Fruit fly (Drosophila melanogaster) whole organism, embryonic: Measurements from ENCODE around the gene Svil.

Source experiments
- C15 ChIP-seq: fragments of 200-800 bp; sonication (Bioruptor generic); IDR thresholded peaks from 3 replicates; pipeline ENCODE4 v1.3.6; 2022; ENCODE audit warnings: missing biosample characterization, missing genetic modification characterization
- CG10267 ChIP-seq: fragments of 200-800 bp; sonication (Bioruptor generic); optimal IDR thresholded peaks from 2 replicates; lab custom pipeline; 2018; ENCODE audit warnings: missing biosample characterization, mild to moderate bottlenecking, missing genetic modification characterization, moderate library complexity
- CG10959 ChIP-seq: fragments of 200-800 bp; sonication (Bioruptor generic); IDR thresholded peaks from 2 replicates; pipeline ENCODE4 v1.3.6; 2022; ENCODE audit warnings: missing biosample characterization, missing genetic modification characterization
- CG11560 ChIP-seq: fragments of 200-800 bp; sonication (Bioruptor generic); IDR thresholded peaks from 3 replicates; pipeline ENCODE4 v1.3.6; 2022; ENCODE audit warnings: missing biosample characterization, missing genetic modification characterization
- CG13624 ChIP-seq: fragments of 200-800 bp; sonication (Bioruptor generic); optimal IDR thresholded peaks from 2 replicates; lab custom pipeline; 2016; ENCODE audit warnings: missing biosample characterization, missing genetic modification characterization
- CG17361 ChIP-seq: fragments of 200-800 bp; sonication (Bioruptor generic); IDR thresholded peaks from 3 replicates; pipeline ENCODE4 v1.3.6; 2022; ENCODE audit warnings: missing biosample characterization, missing genetic modification characterization
- CG18476 ChIP-seq: fragments of 200-800 bp; sonication (Bioruptor generic); optimal IDR thresholded peaks from 2 replicates; lab custom pipeline; 2016; ENCODE audit warnings: missing biosample characterization, mild to moderate bottlenecking, missing genetic modification characterization
- CG2120 ChIP-seq: fragments of 200-800 bp; sonication (Bioruptor generic); optimal IDR thresholded peaks from 3 replicates; lab custom pipeline; 2016; ENCODE audit warnings: missing biosample characterization, missing genetic modification characterization
- CG2129 ChIP-seq: fragments of 200-800 bp; sonication (Bioruptor generic); IDR thresholded peaks from 2 replicates; pipeline ENCODE4 v1.3.6; 2022; ENCODE audit warnings: missing biosample characterization, missing genetic modification characterization; ENCODE audit not compliant: partially characterized antibody
- CG4282 ChIP-seq: fragments of 200-800 bp; sonication (Bioruptor generic); optimal IDR thresholded peaks from 2 replicates; lab custom pipeline; 2016; ENCODE audit warnings: missing biosample characterization, missing genetic modification characterization
- CG6765 ChIP-seq: fragments of 200-800 bp; sonication (Bioruptor generic); optimal IDR thresholded peaks from 3 replicates; lab custom pipeline; 2017; ENCODE audit warnings: missing biosample characterization, mild to moderate bottlenecking, missing genetic modification characterization
- CG7357 ChIP-seq: fragments of 200-800 bp; sonication (Bioruptor generic); IDR thresholded peaks from 3 replicates; pipeline ENCODE4 v1.3.6; 2022; ENCODE audit warnings: missing biosample characterization, missing genetic modification characterization
- CG8765 ChIP-seq: fragments of 200-800 bp; sonication (Bioruptor generic); IDR thresholded peaks from 2 replicates; pipeline ENCODE4 v1.3.6; 2022; ENCODE audit warnings: missing biosample characterization, missing genetic modification characterization
- CHES-1-like ChIP-seq: fragments of 200-800 bp; sonication (Bioruptor generic); optimal IDR thresholded peaks from 2 replicates; lab custom pipeline; 2016; ENCODE audit warnings: missing biosample characterization, missing genetic modification characterization
- D ChIP-seq, 2 experiments: fragments of 200-800 bp in 1 of 2; fragments of >200 bp in 1 of 2; sonication (Bioruptor generic) in 1 of 2; optimal IDR thresholded peaks; 2 replicates in 1 of 2; 3 replicates in 1 of 2; lab custom pipeline; 2017; ENCODE audit warnings: mild to moderate bottlenecking in 1 of 2, missing biosample characterization in 1 of 2, missing genetic modification characterization in 1 of 2, missing genetic modification reagents in 1 of 2
- Dbx ChIP-seq: fragments of 200-800 bp; sonication (Bioruptor generic); IDR thresholded peaks from 3 replicates; pipeline ENCODE4 v1.3.6; 2022; ENCODE audit warnings: missing biosample characterization, missing genetic modification characterization
- Dek ChIP-seq: fragments of 200-800 bp; sonication (Bioruptor generic); optimal IDR thresholded peaks from 3 replicates; lab custom pipeline; 2019; ENCODE audit warnings: missing biosample characterization, mild to moderate bottlenecking, missing genetic modification characterization, moderate library complexity
- Doc2 ChIP-seq: fragments of 200-800 bp; sonication (Bioruptor generic); IDR thresholded peaks from 2 replicates; pipeline ENCODE4 v1.3.6; 2022; ENCODE audit warnings: missing biosample characterization, missing genetic modification characterization
- Fer3 ChIP-seq: fragments of 200-800 bp; sonication (Bioruptor generic); optimal IDR thresholded peaks from 2 replicates; lab custom pipeline; 2018; ENCODE audit warnings: missing biosample characterization, mild to moderate bottlenecking, missing genetic modification characterization, moderate library complexity
- Hmr ChIP-seq: fragments of 200-800 bp; sonication (Bioruptor generic); optimal IDR thresholded peaks from 3 replicates; lab custom pipeline; 2017; ENCODE audit warnings: mild to moderate bottlenecking, missing biosample characterization, missing genetic modification reagents, missing genetic modification characterization
- Hsf ChIP-seq: fragments of 200-800 bp; sonication (Bioruptor generic); optimal IDR thresholded peaks from 3 replicates; lab custom pipeline; 2016; ENCODE audit warnings: missing biosample characterization, missing genetic modification characterization
- Neu2 ChIP-seq: fragments of 200-800 bp; sonication (Bioruptor generic); optimal IDR thresholded peaks from 3 replicates; lab custom pipeline; 2016; ENCODE audit warnings: missing biosample characterization, missing genetic modification characterization, borderline replicate concordance
- Pdp1 ChIP-seq, 2 experiments: fragments of 200-800 bp; sonication (Bioruptor generic); optimal IDR thresholded peaks; 3 replicates each; lab custom pipeline; 2016; ENCODE audit warnings: missing biosample characterization in 2 of 2, missing genetic modification characterization in 2 of 2, mild to moderate bottlenecking in 1 of 2, moderate library complexity in 1 of 2
- Spps ChIP-seq: fragments of 200-800 bp; sonication (Bioruptor generic); optimal IDR thresholded peaks from 2 replicates; lab custom pipeline; 2018; ENCODE audit warnings: missing biosample characterization, mild to moderate bottlenecking, missing genetic modification characterization
- Sry-β ChIP-seq: fragments of 200-800 bp; sonication (Bioruptor generic); optimal IDR thresholded peaks from 2 replicates; lab custom pipeline; 2018; ENCODE audit warnings: missing biosample characterization, mild to moderate bottlenecking, missing genetic modification characterization, moderate library complexity
- Sry-δ ChIP-seq: fragments of 200-800 bp; sonication (Bioruptor generic); optimal IDR thresholded peaks from 2 replicates; lab custom pipeline; 2016; ENCODE audit warnings: missing biosample characterization, missing genetic modification characterization
- ab ChIP-seq: fragments of 200-800 bp; sonication (Bioruptor generic); optimal IDR thresholded peaks from 2 replicates; lab custom pipeline; 2016; ENCODE audit warnings: missing biosample characterization, missing genetic modification characterization
- ap ChIP-seq: fragments of 200-800 bp; sonication (Bioruptor generic); IDR thresholded peaks from 2 replicates; pipeline ENCODE4 v1.3.6; 2022; ENCODE audit warnings: missing biosample characterization, missing genetic modification characterization
- az2 ChIP-seq: fragments of 200-800 bp; sonication (Bioruptor generic); optimal IDR thresholded peaks from 3 replicates; lab custom pipeline; 2016; ENCODE audit warnings: missing biosample characterization, missing genetic modification characterization
- bigmax ChIP-seq: fragments of 200-800 bp; sonication (Bioruptor generic); optimal IDR thresholded peaks from 2 replicates; lab custom pipeline; 2018; ENCODE audit warnings: missing biosample characterization, mild to moderate bottlenecking, missing genetic modification characterization
- cato ChIP-seq: fragments of 200-800 bp; sonication (Bioruptor generic); optimal IDR thresholded peaks from 2 replicates; lab custom pipeline; 2016; ENCODE audit warnings: missing biosample characterization, missing genetic modification characterization, borderline replicate concordance
- ci ChIP-seq: fragments of 200-800 bp; sonication (Bioruptor generic); IDR thresholded peaks from 3 replicates; pipeline ENCODE4 v1.3.6; 2022; ENCODE audit warnings: missing biosample characterization, missing genetic modification characterization
- crp ChIP-seq, 2 experiments: fragments of 200-800 bp; sonication (Bioruptor generic); optimal IDR thresholded peaks; 2 replicates in 1 of 2; 3 replicates in 1 of 2; lab custom pipeline; 2017; ENCODE audit warnings: missing biosample characterization in 2 of 2, missing genetic modification characterization in 2 of 2, mild to moderate bottlenecking in 1 of 2, moderate library complexity in 1 of 2
- danr ChIP-seq: fragments of 200-800 bp; sonication (Bioruptor generic); IDR thresholded peaks from 2 replicates; pipeline ENCODE4 v1.3.6; 2022; ENCODE audit warnings: missing biosample characterization, missing genetic modification characterization
- dpn ChIP-seq, 2 experiments: fragments of 200-800 bp; sonication (Bioruptor generic); optimal IDR thresholded peaks; 3 replicates each; lab custom pipeline; 2016; ENCODE audit warnings: missing biosample characterization in 2 of 2, missing genetic modification characterization in 2 of 2
- ems ChIP-seq: fragments of 200-800 bp; sonication (Bioruptor generic); optimal IDR thresholded peaks from 3 replicates; lab custom pipeline; 2016; ENCODE audit warnings: missing biosample characterization, missing genetic modification characterization
- ewg ChIP-seq: fragments of 200-800 bp; sonication (Bioruptor generic); optimal IDR thresholded peaks from 3 replicates; lab custom pipeline; 2017; ENCODE audit warnings: mild to moderate bottlenecking, missing biosample characterization, missing genetic modification reagents, missing genetic modification characterization
- gce ChIP-seq: fragments of 200-800 bp; sonication (Bioruptor generic); IDR thresholded peaks from 3 replicates; pipeline ENCODE4 v1.3.6; 2022; ENCODE audit warnings: missing biosample characterization, missing genetic modification characterization
- gsb ChIP-seq: fragments of 200-800 bp; sonication (Bioruptor generic); IDR thresholded peaks from 2 replicates; pipeline ENCODE4 v1.3.6; 2022; ENCODE audit warnings: missing biosample characterization, missing genetic modification characterization
- her ChIP-seq: fragments of 200-800 bp; sonication (Bioruptor generic); optimal IDR thresholded peaks from 2 replicates; lab custom pipeline; 2016; ENCODE audit warnings: missing biosample characterization, missing genetic modification characterization
- inv ChIP-seq: fragments of 200-800 bp; sonication (Bioruptor generic); IDR thresholded peaks from 2 replicates; pipeline ENCODE4 v1.3.6; 2022; ENCODE audit warnings: missing biosample characterization, missing genetic modification characterization; ENCODE audit not compliant: partially characterized antibody
- luna ChIP-seq: fragments of 200-800 bp; sonication (Bioruptor generic); optimal IDR thresholded peaks from 2 replicates; lab custom pipeline; 2016; ENCODE audit warnings: missing biosample characterization, missing genetic modification characterization
- mirr ChIP-seq: fragments of 200-800 bp; sonication (Bioruptor generic); optimal IDR thresholded peaks from 3 replicates; lab custom pipeline; 2018; ENCODE audit warnings: missing biosample characterization, mild to moderate bottlenecking, missing genetic modification characterization
- onecut ChIP-seq: fragments of 200-800 bp; sonication (Bioruptor generic); IDR thresholded peaks from 2 replicates; pipeline ENCODE4 v1.3.6; 2022; ENCODE audit warnings: missing biosample characterization, missing genetic modification characterization
- peb ChIP-seq: fragments of 200-800 bp; sonication (Bioruptor generic); IDR thresholded peaks from 2 replicates; pipeline ENCODE4 v1.3.6; 2022; ENCODE audit warnings: missing biosample characterization, missing genetic modification characterization
- run ChIP-seq: fragments of 200-800 bp; sonication (Bioruptor generic); optimal IDR thresholded peaks from 3 replicates; lab custom pipeline; 2018; ENCODE audit warnings: missing biosample characterization, mild to moderate bottlenecking, missing genetic modification characterization
- sens ChIP-seq: fragments of 200-800 bp; sonication (Bioruptor generic); peaks from one replicate; lab custom pipeline; 2016; ENCODE audit warnings: missing biosample characterization, missing genetic modification characterization
- so ChIP-seq: fragments of 200-800 bp; sonication (Bioruptor generic); IDR thresholded peaks from 3 replicates; pipeline ENCODE4 v1.3.6; 2022; ENCODE audit warnings: missing biosample characterization, missing genetic modification characterization
- zen2 ChIP-seq: fragments of 200-800 bp; sonication (Bioruptor generic); IDR thresholded peaks from 3 replicates; pipeline ENCODE4 v1.3.6; 2022; ENCODE audit warnings: missing biosample characterization, missing genetic modification characterization; ENCODE audit not compliant: partially characterized antibody
- zf30C ChIP-seq: fragments of 200-800 bp; sonication (Bioruptor generic); optimal IDR thresholded peaks from 3 replicates; lab custom pipeline; 2018; ENCODE audit warnings: missing biosample characterization, mild to moderate bottlenecking, missing genetic modification characterization

Svil gene

dm6 chr3L:2494183-2494541 lies 116.7 kb downstream of the Svil start (continued):
- peak; percentile 77 for TF ChIP-seq CG8765
- TF ChIP-seq cato (GFP tag; lab: Kevin White, UChicago): no peak
- TF ChIP-seq so (GFP tag; lab: Robert Waterston, UW): peak; percentile 87
- TF ChIP-seq Doc2 (GFP tag; lab: Robert Waterston, UW): peak; percentile 62; the same call in 1 of the 2 replicates
- TF ChIP-seq Pdp1 (GFP tag; optimal IDR thresholded peaks at IDR 0.05; lab: Kevin White, UChicago): peak; percentile 81 to 90
- TF ChIP-seq CG2120 (GFP tag; lab: Kevin White, UChicago): peak; percentile 91
- TF ChIP-seq zen2: no peak
- peak; percentile 87 for TF ChIP-seq ci
- TF ChIP-seq Fer3: peak; percentile 94
- TF ChIP-seq C15 (GFP tag; lab: Robert Waterston, UW): peak; percentile 85; the same call in 2 of the 3 replicates
- TF ChIP-seq Hmr (GFP tag; lab: Kevin White, UChicago): peak; percentile 93
- peak; percentile 85 for TF ChIP-seq CG17361 (GFP tag; lab: Robert Waterston, UW)
- peak; percentile 19 for TF ChIP-seq Spps (tag; lab: Kevin White, UChicago)
- TF ChIP-seq CG2129 (GFP tag; lab: Robert Waterston, UW): no peak
- no peak for TF ChIP-seq inv
- peak in 1 of 2 experiments; percentile 5 for TF ChIP-seq crp (GFP tag; optimal IDR thresholded peaks at IDR 0.05; lab: Kevin White, UChicago)
- TF ChIP-seq CG13624: peak; percentile 64
- peak; percentile 84 for TF ChIP-seq ap
- TF ChIP-seq D (optimal IDR thresholded peaks at IDR 0.05; lab: Kevin White, UChicago): no peak
- peak; percentile 75 for TF ChIP-seq D (GFP tag; optimal IDR thresholded peaks at IDR 0.05; lab: Kevin White, UChicago)
- peak; percentile 71; the same call in 2 of the 3 replicates for TF ChIP-seq CG11560
- TF ChIP-seq peb (GFP tag; lab: Robert Waterston, UW): peak; percentile 82
- peak; percentile 96 for TF ChIP-seq Dbx
- peak; percentile 82 for TF ChIP-seq CG10959 (GFP tag; lab: Robert Waterston, UW)
- TF ChIP-seq gce (GFP tag; lab: Robert Waterston, UW): peak; percentile 79; the same call in 2 of the 3 replicates
- peak; percentile 84 for TF ChIP-seq gsb (GFP tag; lab: Robert Waterston, UW)
- TF ChIP-seq onecut (GFP tag; lab: Robert Waterston, UW): peak; percentile 80
- peak; percentile 76 for TF ChIP-seq CG18476
- peak; percentile 73 for TF ChIP-seq her (GFP tag; lab: Kevin White, UChicago)
- peak; percentile 75 for TF ChIP-seq CG10267 (tag; lab: Kevin White, UChicago)
- TF ChIP-seq run (tag; lab: Kevin White, UChicago): peak; percentile 12
- no peak for TF ChIP-seq bigmax (GFP tag; lab: Kevin White, UChicago)
- TF ChIP-seq sens (GFP tag; lab: Kevin White, UChicago): peak; percentile 96
- peak; percentile 76 for TF ChIP-seq ems (GFP tag; lab: Kevin White, UChicago)
- peak; percentile 76 for TF ChIP-seq Hsf (GFP tag; lab: Kevin White, UChicago)
- peak; percentile 86 for TF ChIP-seq zf30C (GFP tag; lab: Kevin White, UChicago)
- TF ChIP-seq ab (GFP tag; lab: Kevin White, UChicago): no peak
- TF ChIP-seq CG4282: no peak
- peak; percentile 83 for TF ChIP-seq CG6765 (GFP tag; lab: Kevin White, UChicago)
- TF ChIP-seq luna (GFP tag; lab: Kevin White, UChicago): peak; percentile 84
- TF ChIP-seq CG7357 (GFP tag; lab: Robert Waterston, UW): peak; percentile 83
- peak; percentile 42 for TF ChIP-seq ewg (GFP tag; lab: Kevin White, UChicago)
- peak; percentile 81 to 85 for TF ChIP-seq dpn (GFP tag; optimal IDR thresholded peaks at IDR 0.05; lab: Kevin White, UChicago)
- peak; percentile 76 for TF ChIP-seq danr (GFP tag; lab: Robert Waterston, UW)
- TF ChIP-seq Dek: peak; percentile 79
- TF ChIP-seq mirr (GFP tag; lab: Kevin White, UChicago): peak; percentile 72
- no peak for TF ChIP-seq Sry-β (GFP tag; lab: Kevin White, UChicago)
- TF ChIP-seq az2 (GFP tag; lab: Kevin White, UChicago): peak; percentile 63
- TF ChIP-seq CHES-1-like (GFP tag; lab: Kevin White, UChicago): no peak
- peak; percentile 57 for TF ChIP-seq Sry-δ (GFP tag; lab: Kevin White, UChicago)
- peak; percentile 48 for TF ChIP-seq Neu2 (GFP tag; lab: Kevin White, UChicago)
